Fruit fly (Drosophila melanogaster) whole organism, wandering third instar larva: ENCODE measurements around the gene CG18598.

Experiments used
- Abd-B ChIP-seq: fragments of >200 bp; optimal IDR thresholded peaks from 2 replicates; lab custom pipeline; 2017; ENCODE audit warnings: missing biosample characterization, missing genetic modification characterization
- CG32264 ChIP-seq: fragments of 200-800 bp; sonication (Bioruptor generic); optimal IDR thresholded peaks from 2 replicates; lab custom pipeline; 2016; ENCODE audit warnings: missing biosample characterization, missing genetic modification characterization
- CG9705 ChIP-seq: fragments of 200-800 bp; sonication (Bioruptor generic); optimal IDR thresholded peaks from 2 replicates; lab custom pipeline; 2018; ENCODE audit warnings: missing biosample characterization, mild to moderate bottlenecking, missing genetic modification characterization
- Dfd ChIP-seq: fragments of >200 bp; optimal IDR thresholded peaks from 2 replicates; lab custom pipeline; 2017; ENCODE audit warnings: missing biosample characterization, missing genetic modification characterization
- Dif ChIP-seq: fragments of 200-275, 200-300 bp; sonication (Bioruptor generic); optimal IDR thresholded peaks from 2 replicates; lab custom pipeline; 2018; ENCODE audit warnings: missing biosample characterization, missing genetic modification characterization; ENCODE audit not compliant: partially characterized antibody
- HLH106 ChIP-seq: fragments of 200-800 bp; optimal IDR thresholded peaks from 3 replicates; lab custom pipeline; 2019; ENCODE audit warnings: missing biosample characterization, mild to moderate bottlenecking, missing genetic modification characterization, moderate library complexity
- Hnf4 ChIP-seq: fragments of 200-800 bp; sonication (Bioruptor generic); optimal IDR thresholded peaks from 2 replicates; lab custom pipeline; 2016; ENCODE audit warnings: missing biosample characterization, mild to moderate bottlenecking, missing genetic modification characterization
- Hr78 ChIP-seq: fragments of >200 bp; optimal IDR thresholded peaks from 2 replicates; lab custom pipeline; 2017; ENCODE audit warnings: missing biosample characterization, missing genetic modification characterization
- Hr83 ChIP-seq: fragments of 200-300 bp; sonication (Bioruptor generic); optimal IDR thresholded peaks from 2 replicates; lab custom pipeline; 2016; ENCODE audit warnings: missing biosample characterization, mild to moderate bottlenecking, missing genetic modification characterization, moderate library complexity; ENCODE audit not compliant: poor library complexity, severe bottlenecking
- Jra ChIP-seq: sonication (Bioruptor generic); optimal IDR thresholded peaks from 2 replicates; lab custom pipeline; 2016; ENCODE audit warnings: missing biosample characterization, missing genetic modification characterization
- Mio ChIP-seq: sonication (Bioruptor generic); optimal IDR thresholded peaks from 2 replicates; lab custom pipeline; 2016; ENCODE audit warnings: missing biosample characterization, missing genetic modification characterization
- Myc ChIP-seq: fragments of >200 bp; optimal IDR thresholded peaks from 2 replicates; lab custom pipeline; 2017
- N ChIP-seq: fragments of >200 bp; optimal IDR thresholded peaks from 2 replicates; lab custom pipeline; 2018; ENCODE audit warnings: missing biosample characterization, missing external identifiers, missing genetic modification characterization
- OdsH ChIP-seq: fragments of 200-800 bp; sonication (Bioruptor generic); optimal IDR thresholded peaks from 2 replicates; lab custom pipeline; 2016; ENCODE audit warnings: missing biosample characterization, mild to moderate bottlenecking, missing genetic modification characterization
- Sp1 ChIP-seq: fragments of 200-800 bp; sonication (Bioruptor generic); optimal IDR thresholded peaks from 3 replicates; lab custom pipeline; 2019; ENCODE audit warnings: missing biosample characterization, mild to moderate bottlenecking, missing genetic modification characterization, moderate library complexity
- Vsx2 ChIP-seq: fragments of 200-300, 225-300 bp; sonication (Bioruptor generic); optimal IDR thresholded peaks from 2 replicates; lab custom pipeline; 2018; ENCODE audit warnings: missing biosample characterization, missing genetic modification characterization; ENCODE audit not compliant: partially characterized antibody
- br ChIP-seq: fragments of 200-800 bp; sonication (Bioruptor generic); optimal IDR thresholded peaks from 2 replicates; lab custom pipeline; 2016; ENCODE audit warnings: missing biosample characterization, missing genetic modification characterization
- brk ChIP-seq: fragments of 200-800 bp; sonication (Bioruptor generic); optimal IDR thresholded peaks from 2 replicates; lab custom pipeline; 2016; ENCODE audit warnings: missing biosample characterization, mild to moderate bottlenecking, missing genetic modification characterization
- dl ChIP-seq, 2 experiments: fragments of 175-275, 200-275 bp in 1 of 2; fragments of 200-275 bp in 1 of 2; sonication (Bioruptor generic); optimal IDR thresholded peaks; lab custom pipeline; 2018; ENCODE audit warnings: mild to moderate bottlenecking in 2 of 2, missing biosample characterization in 2 of 2, missing genetic modification characterization in 2 of 2, moderate library complexity in 2 of 2; ENCODE audit not compliant: partially characterized antibody in 2 of 2, insufficient read depth in 1 of 2
- dmrt93B ChIP-seq: fragments of 200-800 bp; sonication (Bioruptor generic); optimal IDR thresholded peaks from 2 replicates; lab custom pipeline; 2018; ENCODE audit warnings: missing biosample characterization, mild to moderate bottlenecking, missing genetic modification characterization
- dsf ChIP-seq: sonication (Bioruptor generic); optimal IDR thresholded peaks from 2 replicates; lab custom pipeline; 2016; ENCODE audit warnings: missing biosample characterization, missing genetic modification characterization, borderline replicate concordance
- foxo ChIP-seq, 2 experiments: fragments of 200-800 bp; sonication (Bioruptor generic); optimal IDR thresholded peaks; 2 replicates in 1 of 2; 3 replicates in 1 of 2; lab custom pipeline; 2016 to 2017; ENCODE audit warnings: missing biosample characterization in 2 of 2, missing genetic modification characterization in 2 of 2
- fru ChIP-seq: fragments of 200-800 bp; sonication (Bioruptor generic); optimal IDR thresholded peaks from 3 replicates; lab custom pipeline; 2016; ENCODE audit warnings: missing biosample characterization, mild to moderate bottlenecking, missing genetic modification characterization
- h ChIP-seq: fragments of 200-800 bp; sonication (Bioruptor generic); optimal IDR thresholded peaks from 3 replicates; lab custom pipeline; 2016; ENCODE audit warnings: missing biosample characterization, mild to moderate bottlenecking, missing genetic modification characterization
- jim ChIP-seq: fragments of 175-275, 200-325 bp; sonication (Bioruptor generic); optimal IDR thresholded peaks from 2 replicates; lab custom pipeline; 2016; ENCODE audit warnings: missing biosample characterization, mild to moderate bottlenecking, missing genetic modification characterization
- pan ChIP-seq: fragments of >200 bp; optimal IDR thresholded peaks from 2 replicates; lab custom pipeline; 2017
- psq ChIP-seq: fragments of 200-800 bp; sonication (Bioruptor generic); optimal IDR thresholded peaks from 3 replicates; lab custom pipeline; 2017; ENCODE audit warnings: missing biosample characterization, mild to moderate bottlenecking, missing genetic modification characterization, moderate library complexity
- rgr ChIP-seq: fragments of 200-800 bp; sonication (Bioruptor generic); optimal IDR thresholded peaks from 3 replicates; lab custom pipeline; 2016; ENCODE audit warnings: missing biosample characterization, mild to moderate bottlenecking, missing genetic modification characterization
- sage ChIP-seq: fragments of 200-800 bp; sonication (Bioruptor generic); optimal IDR thresholded peaks from 2 replicates; lab custom pipeline; 2016; ENCODE audit warnings: missing biosample characterization, mild to moderate bottlenecking, missing genetic modification characterization
- tai ChIP-seq: sonication (Bioruptor generic); optimal IDR thresholded peaks from 2 replicates; lab custom pipeline; 2016; ENCODE audit warnings: missing biosample characterization, missing genetic modification characterization
- usp ChIP-seq: fragments of >200 bp; optimal IDR thresholded peaks from 2 replicates; lab custom pipeline; 2017; ENCODE audit warnings: missing biosample characterization, missing genetic modification characterization
- woc ChIP-seq: sonication (Bioruptor generic); optimal IDR thresholded peaks from 2 replicates; lab custom pipeline; 2016; ENCODE audit warnings: missing biosample characterization, mild to moderate bottlenecking, missing genetic modification characterization

CG18598 gene

dm6 chr3R:18228713-18229222, 22.1 kb upstream of the CG18598 start:
- TF ChIP-seq Vsx2 (GFP tag; lab: Kevin White, UChicago) (no peak), rgr (GFP tag; lab: Kevin White, UChicago) (peak; percentile 3), Dfd (GFP tag; lab: Kevin White, UChicago) (no peak), foxo (GFP tag; optimal IDR thresholded peaks at IDR 0.05; lab: Kevin White, UChicago) (peak in 1 of 2 experiments; percentile 9)

DNA sequence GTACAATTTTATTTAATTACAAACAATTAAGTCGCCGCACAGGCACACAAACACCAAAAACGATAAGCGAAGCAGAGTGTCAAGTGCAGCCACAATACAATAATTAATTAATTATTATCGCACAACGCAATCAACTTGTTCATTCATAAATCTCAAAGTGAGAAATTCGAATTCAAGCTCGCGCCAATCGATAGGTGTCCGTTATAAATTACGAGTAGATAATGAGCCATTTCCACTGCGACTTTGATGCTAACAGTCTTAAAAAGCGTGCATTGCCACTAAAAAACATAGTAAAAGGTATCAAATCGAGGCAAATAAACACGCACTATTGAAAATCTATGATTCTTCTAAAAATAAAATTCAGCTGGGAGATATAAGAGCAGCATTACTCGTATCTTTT, 20.7 kb upstream of the CG18598 start:
- TF ChIP-seq sage (GFP tag; lab: Kevin White, UChicago), result no peak
- TF ChIP-seq Hr78 (GFP tag; lab: Kevin White, UChicago), result no peak
- no peak for TF ChIP-seq Dfd (GFP tag; lab: Kevin White, UChicago)
- TF ChIP-seq Vsx2 (GFP tag; lab: Kevin White, UChicago), result no peak

DNA sequence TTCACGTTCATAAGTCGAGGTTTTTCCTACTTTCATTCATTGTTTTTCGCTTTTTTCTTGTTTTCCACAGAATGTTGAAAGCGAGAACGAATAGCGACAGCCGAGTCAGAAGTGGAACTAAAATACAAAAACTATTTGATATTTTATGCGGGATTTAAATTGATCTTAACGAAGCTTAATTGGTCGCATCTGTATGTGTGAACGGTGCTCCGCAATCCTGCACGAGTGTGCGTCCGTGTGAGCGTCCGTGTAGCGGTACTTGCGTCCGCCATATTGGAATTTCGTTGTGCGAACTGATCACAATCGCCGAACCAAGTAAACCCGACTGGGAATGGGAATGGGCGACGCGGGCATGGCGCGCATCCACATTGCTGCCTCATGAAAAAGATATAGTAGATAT, 18.7 kb upstream of the CG18598 start:
- no peak for TF ChIP-seq dsf
- no peak for TF ChIP-seq Jra (GFP tag; lab: Kevin White, UChicago)
- TF ChIP-seq foxo (GFP tag; optimal IDR thresholded peaks at IDR 0.05; lab: Kevin White, UChicago), result no peak
- TF ChIP-seq Hnf4 (GFP tag; lab: Kevin White, UChicago), result no peak
- no peak for TF ChIP-seq pan (lab: Kevin White, UChicago)
- no peak for TF ChIP-seq woc (GFP tag; lab: Kevin White, UChicago)
- TF ChIP-seq CG32264 (GFP tag; lab: Kevin White, UChicago), result no peak
- TF ChIP-seq rgr (GFP tag; lab: Kevin White, UChicago), result no peak
- TF ChIP-seq Hr83 (GFP tag; lab: Kevin White, UChicago), result no peak
- TF ChIP-seq HLH106 (tag; lab: Kevin White, UChicago), result no peak
- TF ChIP-seq jim (GFP tag; lab: Kevin White, UChicago), result no peak
- no peak for TF ChIP-seq tai (GFP tag; lab: Kevin White, UChicago)
- TF ChIP-seq Vsx2 (GFP tag; lab: Kevin White, UChicago), result no peak
- no peak for TF ChIP-seq OdsH (GFP tag; lab: Kevin White, UChicago)
- no peak for TF ChIP-seq Mio (GFP tag; lab: Kevin White, UChicago)
- no peak for TF ChIP-seq Myc (lab: Kevin White, UChicago)

DNA sequence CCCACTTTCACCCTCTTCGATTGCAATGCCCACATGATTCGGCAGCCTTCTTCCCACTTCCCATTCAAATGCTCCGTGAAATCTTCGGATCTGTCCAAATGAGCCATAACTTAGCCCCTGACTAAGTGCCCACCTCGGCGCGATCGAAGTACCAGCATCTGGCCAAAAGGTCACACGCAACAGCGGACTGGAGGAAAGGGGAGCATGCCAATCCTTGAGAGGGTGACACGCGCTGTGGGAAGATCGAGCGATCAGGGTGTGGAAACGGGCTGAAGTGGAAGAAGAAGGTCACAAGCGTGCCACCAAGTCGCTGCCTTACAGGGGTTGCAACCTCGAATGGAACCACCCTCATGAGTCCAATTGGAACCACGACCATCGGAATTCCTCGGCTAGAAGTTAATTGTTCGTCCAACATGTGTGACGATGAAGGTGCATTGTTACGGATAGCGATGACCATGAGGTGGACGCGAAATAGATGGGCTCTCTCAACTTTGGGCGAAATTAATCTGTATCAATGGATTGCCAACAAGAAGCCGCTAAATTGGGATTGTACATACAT, 16.1 kb upstream of the CG18598 start:
- TF ChIP-seq brk (GFP tag; lab: Kevin White, UChicago), result no peak
- no peak for TF ChIP-seq br (GFP tag; lab: Kevin White, UChicago)
- TF ChIP-seq fru, result no peak

DNA sequence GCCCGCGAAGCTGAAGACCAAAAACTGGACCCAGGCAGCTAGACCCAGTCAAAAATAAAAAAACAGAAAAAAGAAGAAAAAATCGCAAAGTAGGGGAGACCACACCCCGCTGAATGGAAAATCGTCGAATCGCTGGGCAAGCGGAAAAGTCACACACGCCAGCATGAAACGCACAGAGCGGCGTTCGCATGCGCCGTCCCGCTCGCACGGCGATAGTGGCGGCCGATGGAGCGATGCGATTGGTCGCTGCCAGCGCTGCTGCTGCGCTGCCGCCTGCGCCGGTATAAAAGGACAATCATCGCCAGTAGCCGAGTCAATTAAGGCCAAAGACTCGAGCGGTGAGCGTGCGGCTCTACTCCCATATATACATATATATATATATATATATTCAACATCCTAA, 15.0 kb upstream of the CG18598 start, which contains the start of gene repo:
Gene repo (plus strand): TSS at position 314 of the 400 bp plus-strand sequence.
- no peak for TF ChIP-seq Sp1 (GFP tag; lab: Kevin White, UChicago)
- TF ChIP-seq Mio (GFP tag; lab: Kevin White, UChicago), result no peak
- TF ChIP-seq Dfd (GFP tag; lab: Kevin White, UChicago), result no peak
- TF ChIP-seq h (GFP tag; lab: Kevin White, UChicago), result no peak
- TF ChIP-seq woc (GFP tag; lab: Kevin White, UChicago), result no peak
- TF ChIP-seq, all 38 proteins: peak for 0

dm6 chr3R:18242089-18242955, 8.6 kb upstream of the CG18598 start, which contains the start of the genes CG7156 and 14-3-3epsilon:
Gene CG7156, minus strand, starts transcription at chr3R:18242159.
Gene 14-3-3epsilon, plus strand, starts transcription at chr3R:18242531.
- TF ChIP-seq Hr83 (GFP tag; lab: Kevin White, UChicago) (peak; percentile 22), N (GFP tag; lab: Kevin White, UChicago) (no peak), Abd-B (no peak), dmrt93B (peak; percentile 17), jim (GFP tag; lab: Kevin White, UChicago) (peak; percentile 64), Hr78 (GFP tag; lab: Kevin White, UChicago) (no peak), CG9705 (GFP tag; lab: Kevin White, UChicago) (no peak), HLH106 (tag; lab: Kevin White, UChicago) (peak; percentile 25), rgr (GFP tag; lab: Kevin White, UChicago) (peak; percentile 5), Jra (GFP tag; lab: Kevin White, UChicago) (peak; percentile 39), Hnf4 (GFP tag; lab: Kevin White, UChicago) (no peak), dl (GFP tag; optimal IDR thresholded peaks at IDR 0.05; lab: Kevin White, UChicago; ENCODE audit: insufficient read depth in 1 of 2, partially characterized antibody in 2 of 2) (no peak), dsf (no peak), pan (lab: Kevin White, UChicago) (no peak), Dif (GFP tag; lab: Kevin White, UChicago) (peak; percentile 71), sage (GFP tag; lab: Kevin White, UChicago) (no peak), brk (GFP tag; lab: Kevin White, UChicago) (no peak), usp (no peak), foxo (GFP tag; optimal IDR thresholded peaks at IDR 0.05; lab: Kevin White, UChicago) (peak in 1 of 2 experiments; percentile 46), tai (GFP tag; lab: Kevin White, UChicago) (no peak), psq (GFP tag; lab: Kevin White, UChicago) (no peak), Myc (lab: Kevin White, UChicago) (peak; percentile 70), br (GFP tag; lab: Kevin White, UChicago) (no peak), Dfd (GFP tag; lab: Kevin White, UChicago) (no peak), h (GFP tag; lab: Kevin White, UChicago) (peak; percentile 29), woc (GFP tag; lab: Kevin White, UChicago) (peak; percentile 2)
